Worm (Caenorhabditis elegans): ENCODE data around the gene Y38H6C.15.

DNA sequence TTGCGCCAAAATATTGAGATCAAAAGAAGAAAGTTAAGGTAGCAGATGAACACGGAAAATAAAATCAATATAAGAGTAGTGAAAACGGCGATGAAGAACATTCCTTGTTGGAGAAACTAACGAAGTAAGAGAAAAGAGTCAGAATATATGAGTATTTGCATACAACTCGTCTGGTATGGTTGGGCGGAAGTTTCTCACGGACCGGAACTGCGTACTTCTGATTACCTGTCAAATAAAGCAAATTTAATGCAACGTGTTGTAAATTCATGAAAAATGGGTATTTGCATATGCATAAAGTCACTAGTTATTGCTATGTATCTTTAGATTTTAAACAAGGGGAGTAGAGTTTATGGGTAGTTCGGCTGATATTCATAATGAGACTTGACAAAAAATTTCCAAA is 47.0 kb downstream of the Y38H6C.15 start, which contains the start of gene srbc-78:
- TF ChIP-seq fos-1 (tag; optimal IDR thresholded peaks at IDR 0.05) (no peak), mep-1 (tag; optimal IDR thresholded peaks at IDR 0.05) (no peak), aha-1 (tag; optimal IDR thresholded peaks at IDR 0.05) (no peak), nhr-11 (tag; optimal IDR thresholded peaks at IDR 0.05) (no peak), efl-1 (optimal IDR thresholded peaks at IDR 0.05) (no peak), efl-1 (GFP tag; optimal IDR thresholded peaks at IDR 0.05 in 1 of 2) (no peak), fkh-10 (GFP tag; optimal IDR thresholded peaks at IDR 0.05) (no peak), elt-3 (tag; optimal IDR thresholded peaks at IDR 0.05) (no peak), egl-27 (tag; optimal IDR thresholded peaks at IDR 0.05) (no peak), lin-13 (GFP tag; optimal IDR thresholded peaks at IDR 0.05) (no peak), ceh-8 (GFP tag; optimal IDR thresholded peaks at IDR 0.05) (no peak), nhr-76 (tag; optimal IDR thresholded peaks at IDR 0.05) (no peak)

All from whole organism, L1 larva.